Fruit fly (Drosophila melanogaster): Measurements from ENCODE around the gene CG15357.

CG15357 gene

DNA sequence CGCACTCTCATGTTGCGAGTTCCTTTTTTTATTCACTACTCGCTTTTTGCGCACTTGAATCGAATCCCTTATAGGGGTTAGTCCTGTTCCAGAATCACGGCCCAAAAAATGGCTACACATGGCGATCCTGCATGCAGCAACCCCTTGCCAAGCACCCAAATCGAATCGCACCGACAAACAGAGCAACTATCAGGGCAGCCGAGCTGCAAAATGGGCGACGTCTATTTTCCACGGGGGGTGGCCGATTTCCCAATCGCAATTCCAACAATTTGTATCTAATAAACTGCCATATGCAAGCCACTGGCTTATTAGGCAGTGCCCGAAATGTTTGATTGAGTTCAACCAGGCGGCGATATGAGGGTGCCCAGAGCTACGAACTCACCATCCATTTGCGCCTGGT lies 21.8 kb upstream of the CG15357 start:
- no peak for TF ChIP-seq Sp1 (GFP tag; optimal IDR thresholded peaks at IDR 0.05)
- TF ChIP-seq foxo (GFP tag; optimal IDR thresholded peaks at IDR 0.05), result no peak
- TF ChIP-seq brk (GFP tag; optimal IDR thresholded peaks at IDR 0.05), result no peak
- no peak for TF ChIP-seq Hr78 (GFP tag; optimal IDR thresholded peaks at IDR 0.05)
- no peak for TF ChIP-seq CrebA (GFP tag; optimal IDR thresholded peaks at IDR 0.05; ENCODE audit: borderline replicate concordance)
- no peak for TF ChIP-seq woc (GFP tag; optimal IDR thresholded peaks at IDR 0.05)
- no peak for TF ChIP-seq OdsH (GFP tag; optimal IDR thresholded peaks at IDR 0.05)
- TF ChIP-seq rgr (GFP tag; optimal IDR thresholded peaks at IDR 0.05), result no peak
- TF ChIP-seq Rel (GFP tag; optimal IDR thresholded peaks at IDR 0.05), result no peak
- TF ChIP-seq Rel (tag; optimal IDR thresholded peaks at IDR 0.05), result no peak
- no peak for TF ChIP-seq lola (GFP tag; optimal IDR thresholded peaks at IDR 0.05)
- no peak for TF ChIP-seq dl (GFP tag; optimal IDR thresholded peaks at IDR 0.05; ENCODE audit: insufficient read depth in 1 of 2, partially characterized antibody in 2 of 2)
- TF ChIP-seq Dfd (GFP tag; optimal IDR thresholded peaks at IDR 0.05), result no peak
- TF ChIP-seq fru (GFP tag; optimal IDR thresholded peaks at IDR 0.05), result no peak
- no peak for TF ChIP-seq Myc (optimal IDR thresholded peaks at IDR 0.05)
- no peak for TF ChIP-seq sv (GFP tag; optimal IDR thresholded peaks at IDR 0.05)
- no peak for TF ChIP-seq usp (GFP tag; optimal IDR thresholded peaks at IDR 0.05)
- TF ChIP-seq Abd-B (GFP tag; optimal IDR thresholded peaks at IDR 0.05), result no peak
- no peak for TF ChIP-seq Dif (GFP tag; optimal IDR thresholded peaks at IDR 0.05; ENCODE audit: partially characterized antibody)
- TF ChIP-seq Hnf4 (GFP tag; optimal IDR thresholded peaks at IDR 0.05), result no peak

dm6 chr2L:1961932-1962496 lies 16.5 kb upstream of the CG15357 start:
- no peak for TF ChIP-seq Dif (GFP tag; optimal IDR thresholded peaks at IDR 0.05; ENCODE audit: partially characterized antibody)
- TF ChIP-seq Jra (GFP tag; optimal IDR thresholded peaks at IDR 0.05), result no peak
- TF ChIP-seq Hnf4 (GFP tag; optimal IDR thresholded peaks at IDR 0.05), result no peak
- no peak for TF ChIP-seq psq (GFP tag; optimal IDR thresholded peaks at IDR 0.05)
- no peak for TF ChIP-seq rgr (GFP tag; optimal IDR thresholded peaks at IDR 0.05)
- no peak for TF ChIP-seq pan (optimal IDR thresholded peaks at IDR 0.05)
- TF ChIP-seq CG9705 (GFP tag; optimal IDR thresholded peaks at IDR 0.05), result no peak
- TF ChIP-seq Hr83 (GFP tag; optimal IDR thresholded peaks at IDR 0.05; ENCODE audit: poor library complexity, severe bottlenecking), result no peak
- no peak for TF ChIP-seq usp (GFP tag; optimal IDR thresholded peaks at IDR 0.05)
- TF ChIP-seq Myc (optimal IDR thresholded peaks at IDR 0.05), result no peak
- TF ChIP-seq lola (GFP tag; optimal IDR thresholded peaks at IDR 0.05), result no peak
- no peak for TF ChIP-seq h (GFP tag; optimal IDR thresholded peaks at IDR 0.05)
- TF ChIP-seq foxo (GFP tag; optimal IDR thresholded peaks at IDR 0.05), result no peak
- no peak for TF ChIP-seq brk (GFP tag; optimal IDR thresholded peaks at IDR 0.05)
- TF ChIP-seq GATAd (GFP tag; optimal IDR thresholded peaks at IDR 0.05), result no peak
- TF ChIP-seq ey (GFP tag; optimal IDR thresholded peaks at IDR 0.05), result no peak

DNA sequence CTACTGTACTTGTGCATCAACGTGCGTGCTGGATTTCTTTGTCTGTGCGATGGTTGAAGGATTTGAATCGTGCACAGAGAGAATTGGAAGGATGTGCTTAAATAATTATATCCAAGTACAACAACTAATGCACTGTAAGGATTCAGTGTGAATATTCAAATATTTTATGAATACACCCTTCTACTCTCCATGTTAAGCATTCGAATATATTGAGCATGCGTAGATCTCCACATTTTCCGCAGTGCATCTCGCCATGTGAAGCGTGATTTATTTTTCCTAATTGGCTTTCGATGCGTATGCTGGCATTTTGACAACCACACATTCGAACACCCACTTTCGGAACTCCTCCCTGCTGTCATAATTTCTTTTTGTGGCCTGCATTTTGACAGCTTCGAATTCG lies 14.5 kb upstream of the CG15357 start:
- peak; percentile 6 for TF ChIP-seq h (GFP tag; optimal IDR thresholded peaks at IDR 0.05)
- TF ChIP-seq ey (GFP tag; optimal IDR thresholded peaks at IDR 0.05), result peak; percentile 2
- TF ChIP-seq tai (GFP tag; optimal IDR thresholded peaks at IDR 0.05), result no peak
- TF ChIP-seq HLH106 (tag; optimal IDR thresholded peaks at IDR 0.05), result peak; percentile 8
- TF ChIP-seq fru (GFP tag; optimal IDR thresholded peaks at IDR 0.05), result peak; percentile 5

DNA sequence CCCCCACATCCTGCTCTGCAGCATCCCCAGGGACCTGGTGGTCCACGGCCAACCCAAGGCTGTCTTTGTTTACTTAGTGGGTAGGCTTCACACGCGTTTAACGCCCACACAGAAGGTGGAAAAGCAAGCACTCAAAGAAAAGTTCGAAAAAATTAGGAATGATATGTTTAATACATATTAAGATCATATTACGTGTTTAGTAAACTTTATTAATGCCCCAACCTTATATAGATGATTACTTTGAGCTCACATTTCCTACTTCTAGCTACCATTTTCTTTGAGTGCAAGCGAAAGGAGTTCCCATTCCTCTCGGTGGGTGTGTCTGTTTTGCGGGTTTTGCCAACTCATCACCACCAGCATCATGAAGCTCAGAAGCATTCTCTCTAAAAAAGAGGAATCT lies 13.9 kb upstream of the CG15357 start:
- no peak for TF ChIP-seq Hnf4 (GFP tag; optimal IDR thresholded peaks at IDR 0.05)
- peak; percentile 22 for TF ChIP-seq Sp1 (GFP tag; optimal IDR thresholded peaks at IDR 0.05)
- peak; percentile 0 for TF ChIP-seq OdsH (GFP tag; optimal IDR thresholded peaks at IDR 0.05)

- TF ChIP-seq Vsx2 (GFP tag; optimal IDR thresholded peaks at IDR 0.05; ENCODE audit: partially characterized antibody) (peak; percentile 38), Jra (GFP tag; optimal IDR thresholded peaks at IDR 0.05) (no peak)
Observed at dm6 chr2L:1954541-1954940, 9.0 kb upstream of the CG15357 start.

dm6 chr2L:1947959-1948358 lies 2.5 kb upstream of the CG15357 start:
- TF ChIP-seq Mio (GFP tag; optimal IDR thresholded peaks at IDR 0.05) (no peak), ey (GFP tag; optimal IDR thresholded peaks at IDR 0.05) (no peak), Dfd (GFP tag; optimal IDR thresholded peaks at IDR 0.05) (no peak), rgr (GFP tag; optimal IDR thresholded peaks at IDR 0.05) (no peak), CG9705 (GFP tag; optimal IDR thresholded peaks at IDR 0.05) (no peak), sage (GFP tag; optimal IDR thresholded peaks at IDR 0.05) (no peak), h (GFP tag; optimal IDR thresholded peaks at IDR 0.05) (no peak), br (GFP tag; optimal IDR thresholded peaks at IDR 0.05) (no peak), HLH106 (tag; optimal IDR thresholded peaks at IDR 0.05) (no peak), N (GFP tag; optimal IDR thresholded peaks at IDR 0.05) (no peak), tai (GFP tag; optimal IDR thresholded peaks at IDR 0.05) (no peak)

Data from whole organism, wandering third instar larva.